Worm (Caenorhabditis elegans) whole organism, L1 larva: Measurements from ENCODE around the gene str-118.
A peak's percentile ranks its signal among the peaks of the same experiment; 100 is the strongest.

Experiments used
- C16A3.4 ChIP-seq: fragments of 150-350 bp; optimal IDR thresholded peaks from 2 replicates; lab custom pipeline; 2014; ENCODE audit warnings: missing biosample characterization, missing genetic modification characterization
- C34B4.2 ChIP-seq: sonication (generic microtip); optimal IDR thresholded peaks from 2 replicates; lab custom pipeline; 2017; ENCODE audit warnings: mild to moderate bottlenecking, missing genetic modification characterization, missing compliant biosample characterization
- F16B12.6 ChIP-seq: fragments of 150-350 bp; optimal IDR thresholded peaks from 2 replicates; lab custom pipeline; 2014; ENCODE audit warnings: missing biosample characterization, missing genetic modification characterization
- aha-1 ChIP-seq: fragments of 150-350 bp; optimal IDR thresholded peaks from 2 replicates; lab custom pipeline; 2014; ENCODE audit warnings: missing biosample characterization, missing genetic modification characterization
- alr-1 ChIP-seq: fragments of 200-800 bp; sonication (Bioruptor generic); optimal IDR thresholded peaks from 2 replicates; lab custom pipeline; 2018; ENCODE audit warnings: borderline replicate concordance, mild to moderate bottlenecking, missing genetic modification characterization, missing compliant biosample characterization
- aly-2 ChIP-seq: fragments of 150-350 bp; optimal IDR thresholded peaks from 2 replicates; lab custom pipeline; 2014; ENCODE audit warnings: missing biosample characterization, missing genetic modification characterization
- blmp-1 ChIP-seq: fragments of 150-350 bp; optimal IDR thresholded peaks from 2 replicates; lab custom pipeline; 2014; ENCODE audit warnings: missing biosample characterization, missing genetic modification characterization
- ceh-8 ChIP-seq: fragments of 200-800 bp; sonication (Bioruptor generic); optimal IDR thresholded peaks from 2 replicates; lab custom pipeline; 2018; ENCODE audit warnings: mild to moderate bottlenecking, missing genetic modification characterization, moderate library complexity, missing compliant biosample characterization
- ceh-82 ChIP-seq, 3 experiments: fragments of 150-350 bp in 1 of 3; sonication (generic microtip) in 2 of 3; optimal IDR thresholded peaks; 2 replicates each; lab custom pipeline; 2014 to 2017; ENCODE audit warnings: missing biosample characterization in 3 of 3, missing genetic modification characterization in 3 of 3
- ceh-90 ChIP-seq: sonication (generic microtip); optimal IDR thresholded peaks from 2 replicates; lab custom pipeline; 2016; ENCODE audit warnings: missing genetic modification characterization, missing compliant biosample characterization
- ces-1 ChIP-seq: fragments of 150-350 bp; optimal IDR thresholded peaks from 2 replicates; lab custom pipeline; 2014; ENCODE audit warnings: missing biosample characterization, missing genetic modification reagents, missing genetic modification characterization
- egl-13 ChIP-seq: sonication (generic microtip); optimal IDR thresholded peaks from 2 replicates; lab custom pipeline; 2016; ENCODE audit warnings: missing genotype, missing genetic modification reagents, missing genetic modification characterization, missing compliant biosample characterization
- elt-2 ChIP-seq: sonication (generic microtip); optimal IDR thresholded peaks from 2 replicates; lab custom pipeline; 2016; ENCODE audit warnings: missing genetic modification characterization, mild to moderate bottlenecking, inconsistent platforms, missing compliant biosample characterization, missing genetic modification reagents
- fkh-4 ChIP-seq: sonication (generic microtip); optimal IDR thresholded peaks from 2 replicates; lab custom pipeline; 2016; ENCODE audit warnings: missing compliant biosample characterization, missing genetic modification characterization, borderline replicate concordance
- fkh-8 ChIP-seq: sonication (generic microtip); optimal IDR thresholded peaks from 2 replicates; lab custom pipeline; 2016; ENCODE audit warnings: mild to moderate bottlenecking, missing genetic modification characterization, missing compliant biosample characterization
- hlh-4 ChIP-seq: sonication (generic microtip); optimal IDR thresholded peaks from 2 replicates; lab custom pipeline; 2016; ENCODE audit warnings: mild to moderate bottlenecking, missing genetic modification characterization, missing compliant biosample characterization
- isw-1 ChIP-seq: fragments of 200-800 bp; sonication (Bioruptor generic); IDR thresholded peaks from 2 replicates; pipeline ENCODE4 v1.3.6; 2022; ENCODE audit warnings: missing genetic modification characterization, missing compliant biosample characterization
- jun-1 ChIP-seq: fragments of 150-350 bp; optimal IDR thresholded peaks from 2 replicates; lab custom pipeline; 2014; ENCODE audit warnings: missing biosample characterization, missing genetic modification reagents, missing genetic modification characterization
- lin-13 ChIP-seq: fragments of 150-350 bp; optimal IDR thresholded peaks from 2 replicates; lab custom pipeline; 2014; ENCODE audit warnings: missing biosample characterization, missing genetic modification reagents, missing genetic modification characterization
- lin-14 ChIP-seq: fragments of 200-800 bp; sonication (Bioruptor generic); optimal IDR thresholded peaks from 2 replicates; lab custom pipeline; 2018; ENCODE audit warnings: mild to moderate bottlenecking, missing genetic modification characterization, moderate library complexity, missing compliant biosample characterization
- lin-15B ChIP-seq: fragments of 150-350 bp; sonication (generic microtip); optimal IDR thresholded peaks from 3 replicates; lab custom pipeline; 2014; ENCODE audit warnings: missing biosample characterization, missing genetic modification characterization
- lin-35 ChIP-seq, 2 experiments: fragments of 150-350 bp; optimal IDR thresholded peaks; 2 replicates each; lab custom pipeline; 2014; ENCODE audit warnings: missing biosample characterization in 2 of 2, missing genetic modification characterization in 2 of 2, missing genetic modification reagents in 2 of 2
- lin-39 ChIP-seq: fragments of 150-350 bp; optimal IDR thresholded peaks from 2 replicates; lab custom pipeline; 2014; ENCODE audit warnings: missing biosample characterization, missing genetic modification reagents, missing genetic modification characterization
- lir-3 ChIP-seq: sonication (generic microtip); optimal IDR thresholded peaks from 2 replicates; lab custom pipeline; 2016; ENCODE audit warnings: mild to moderate bottlenecking, missing genetic modification characterization, moderate library complexity, missing compliant biosample characterization; ENCODE audit not compliant: poor library complexity
- lsy-2 ChIP-seq, 2 experiments: fragments of 150-350 bp; optimal IDR thresholded peaks; 2 replicates each; lab custom pipeline; 2014; ENCODE audit warnings: missing biosample characterization in 2 of 2, missing genetic modification characterization in 2 of 2
- mab-9 ChIP-seq: fragments of 200-800 bp; sonication (Bioruptor generic); IDR thresholded peaks from 2 replicates; pipeline ENCODE4 v1.3.6; 2022; ENCODE audit warnings: missing genetic modification reagents, missing genetic modification characterization, missing compliant biosample characterization
- mdl-1 ChIP-seq, 2 experiments: fragments of 150-350 bp; optimal IDR thresholded peaks; 2 replicates each; lab custom pipeline; 2014 to 2017; ENCODE audit warnings: missing biosample characterization in 2 of 2, missing genetic modification characterization in 2 of 2, inconsistent platforms in 1 of 2
- mef-2 ChIP-seq: fragments of 150-350 bp; optimal IDR thresholded peaks from 2 replicates; lab custom pipeline; 2014; ENCODE audit warnings: missing biosample characterization, missing genetic modification characterization
- mep-1 ChIP-seq: fragments of 150-350 bp; optimal IDR thresholded peaks from 2 replicates; lab custom pipeline; 2014; ENCODE audit warnings: missing biosample characterization, missing genetic modification characterization
- nhr-12 ChIP-seq: sonication (generic microtip); optimal IDR thresholded peaks from 2 replicates; lab custom pipeline; 2017; ENCODE audit warnings: missing biosample characterization, missing genetic modification characterization
- nhr-20 ChIP-seq: sonication (generic microtip); optimal IDR thresholded peaks from 2 replicates; lab custom pipeline; 2016; ENCODE audit warnings: mild to moderate bottlenecking, missing genetic modification characterization, missing compliant biosample characterization
- nhr-237 ChIP-seq: fragments of 150-350 bp; optimal IDR thresholded peaks from 2 replicates; lab custom pipeline; 2014; ENCODE audit warnings: missing biosample characterization, missing genetic modification characterization
- nhr-28 ChIP-seq: fragments of 150-350 bp; optimal IDR thresholded peaks from 2 replicates; lab custom pipeline; 2014; ENCODE audit warnings: missing biosample characterization, missing genetic modification characterization
- nhr-47 ChIP-seq: sonication (generic microtip); optimal IDR thresholded peaks from 2 replicates; lab custom pipeline; 2016; ENCODE audit warnings: mild to moderate bottlenecking, missing genetic modification characterization, moderate library complexity, missing compliant biosample characterization
- nhr-76 ChIP-seq: sonication (generic microtip); optimal IDR thresholded peaks from 2 replicates; lab custom pipeline; 2017; ENCODE audit warnings: missing biosample characterization, missing genetic modification characterization
- nhr-77 ChIP-seq: fragments of 150-350 bp; optimal IDR thresholded peaks from 2 replicates; lab custom pipeline; 2014; ENCODE audit warnings: missing biosample characterization, missing genetic modification characterization
- nhr-84 ChIP-seq: sonication (generic microtip); optimal IDR thresholded peaks from 2 replicates; lab custom pipeline; 2017; ENCODE audit warnings: missing biosample characterization, missing genetic modification characterization
- nhr-85 ChIP-seq: sonication (generic microtip); peaks from one replicate; lab custom pipeline; 2016; ENCODE audit warnings: missing genetic modification characterization, inconsistent platforms, missing compliant biosample characterization
- nhr-90 ChIP-seq: sonication (generic microtip); optimal IDR thresholded peaks from 2 replicates; lab custom pipeline; 2016; ENCODE audit warnings: mild to moderate bottlenecking, missing genetic modification characterization, missing compliant biosample characterization; ENCODE audit not compliant: poor library complexity
- pag-3 ChIP-seq: sonication (generic microtip); optimal IDR thresholded peaks from 2 replicates; lab custom pipeline; 2017; ENCODE audit warnings: missing genetic modification characterization, mild to moderate bottlenecking, missing compliant biosample characterization, antibody characterized with exemption, borderline replicate concordance; ENCODE audit not compliant: insufficient read depth
- pqm-1 ChIP-seq: sonication (generic microtip); optimal IDR thresholded peaks from 3 replicates; lab custom pipeline; 2017; ENCODE audit warnings: missing biosample characterization, missing genetic modification characterization
- rnt-1 ChIP-seq: sonication (generic microtip); optimal IDR thresholded peaks from 2 replicates; lab custom pipeline; 2016; ENCODE audit warnings: mild to moderate bottlenecking, missing genetic modification characterization, moderate library complexity, missing compliant biosample characterization
- skn-1 ChIP-seq: fragments of 150-350 bp; optimal IDR thresholded peaks from 2 replicates; lab custom pipeline; 2014; ENCODE audit warnings: missing biosample characterization, missing genetic modification characterization
- snpc-4 ChIP-seq: fragments of 150-350 bp; optimal IDR thresholded peaks from 2 replicates; lab custom pipeline; 2014; ENCODE audit warnings: missing biosample characterization, missing genetic modification characterization
- snu-23 ChIP-seq: sonication (generic microtip); optimal IDR thresholded peaks from 2 replicates; lab custom pipeline; 2016; ENCODE audit warnings: missing genetic modification characterization, missing compliant biosample characterization
- sox-4 ChIP-seq: sonication (generic microtip); optimal IDR thresholded peaks from 2 replicates; lab custom pipeline; 2016; ENCODE audit warnings: missing genetic modification characterization, missing compliant biosample characterization
- sptf-1 ChIP-seq: fragments of 150-350 bp; optimal IDR thresholded peaks from 2 replicates; lab custom pipeline; 2014; ENCODE audit warnings: missing biosample characterization, missing genetic modification characterization
- sup-37 ChIP-seq: fragments of 200-800 bp; sonication (Bioruptor generic); optimal IDR thresholded peaks from 2 replicates; lab custom pipeline; 2018; ENCODE audit warnings: mild to moderate bottlenecking, missing genetic modification characterization, missing compliant biosample characterization
- swsn-7 ChIP-seq: sonication (generic microtip); optimal IDR thresholded peaks from 2 replicates; lab custom pipeline; 2016; ENCODE audit warnings: missing genetic modification characterization, missing compliant biosample characterization
- tbx-2 ChIP-seq: sonication (generic microtip); optimal IDR thresholded peaks from 2 replicates; lab custom pipeline; 2016; ENCODE audit warnings: missing genetic modification characterization, missing compliant biosample characterization
- tlp-1 ChIP-seq: fragments of 150-350 bp; optimal IDR thresholded peaks from 2 replicates; lab custom pipeline; 2014; ENCODE audit warnings: missing biosample characterization, missing genetic modification characterization
- unc-30 ChIP-seq: sonication (generic microtip); optimal IDR thresholded peaks from 2 replicates; lab custom pipeline; 2017; ENCODE audit warnings: missing biosample characterization, missing genetic modification characterization
- unc-62 ChIP-seq: fragments of 150-350 bp; optimal IDR thresholded peaks from 2 replicates; lab custom pipeline; 2014; ENCODE audit warnings: missing biosample characterization, missing genetic modification reagents, missing genetic modification characterization
- vab-15 ChIP-seq: sonication (generic microtip); optimal IDR thresholded peaks from 2 replicates; lab custom pipeline; 2017; ENCODE audit warnings: missing genotype, mild to moderate bottlenecking, missing genetic modification characterization, missing compliant biosample characterization
- ztf-4 ChIP-seq: fragments of 150-350 bp; optimal IDR thresholded peaks from 2 replicates; lab custom pipeline; 2014; ENCODE audit warnings: missing biosample characterization, missing genetic modification characterization

str-118 gene

ce11 chrV:10041484-10041883, 10.5 kb upstream of the str-118 start:
- TF ChIP-seq lsy-2 (tag; optimal IDR thresholded peaks at IDR 0.05; lab: Kevin White, UChicago): peak; percentile 33 to 54
- no peak for TF ChIP-seq rnt-1 (tag; lab: Kevin White, UChicago)
- TF ChIP-seq vab-15 (tag; lab: Kevin White, UChicago): no peak
- no peak for TF ChIP-seq elt-2 (tag; lab: Kevin White, UChicago)
- no peak for TF ChIP-seq mab-9
- no peak for TF ChIP-seq ceh-8 (GFP tag; lab: Kevin White, UChicago)
- TF ChIP-seq sptf-1: no peak
- TF ChIP-seq tbx-2: no peak
- TF ChIP-seq lin-15B (tag; lab: Kevin White, UChicago): no peak
- TF ChIP-seq sox-4 (tag; lab: Kevin White, UChicago): no peak
- no peak for TF ChIP-seq pag-3 (tag; lab: Kevin White, UChicago)
- TF ChIP-seq nhr-237 (tag; lab: Kevin White, UChicago): no peak
- TF ChIP-seq swsn-7 (tag; lab: Kevin White, UChicago): peak; percentile 22
- TF ChIP-seq C16A3.4 (tag; lab: Kevin White, UChicago): no peak
- TF ChIP-seq pqm-1 (tag; lab: Kevin White, UChicago): no peak
- TF ChIP-seq aly-2 (tag; lab: Kevin White, UChicago): no peak
- no peak for TF ChIP-seq nhr-85 (tag; lab: Kevin White, UChicago)
- no peak for TF ChIP-seq alr-1
- TF ChIP-seq ces-1: no peak
- TF ChIP-seq hlh-4: no peak
- peak; percentile 21 for TF ChIP-seq mep-1 (tag; lab: Kevin White, UChicago)
- TF ChIP-seq unc-30 (tag; lab: Kevin White, UChicago): no peak
- peak in 1 of 2 experiments; percentile 4 for TF ChIP-seq lin-35 (GFP tag; optimal IDR thresholded peaks at IDR 0.05; lab: Kevin White, UChicago)
- TF ChIP-seq snu-23 (GFP tag; lab: Kevin White, UChicago): peak; percentile 31
- no peak for TF ChIP-seq mef-2 (tag; lab: Kevin White, UChicago)
- no peak for TF ChIP-seq jun-1 (tag; lab: Kevin White, UChicago)
- TF ChIP-seq lin-14: peak; percentile 68
- no peak for TF ChIP-seq tlp-1 (tag; lab: Kevin White, UChicago)
- no peak for TF ChIP-seq ztf-4 (tag; lab: Kevin White, UChicago)
- TF ChIP-seq lin-39 (tag; lab: Kevin White, UChicago): no peak
- TF ChIP-seq lin-13 (GFP tag; lab: Kevin White, UChicago): no peak
- TF ChIP-seq blmp-1 (tag; lab: Kevin White, UChicago): peak; percentile 3
- no peak for TF ChIP-seq skn-1 (tag; lab: Kevin White, UChicago)
- no peak for TF ChIP-seq sup-37 (GFP tag; lab: Kevin White, UChicago)
- TF ChIP-seq snpc-4 (tag; lab: Kevin White, UChicago): no peak
- TF ChIP-seq aha-1 (tag; lab: Kevin White, UChicago): no peak
- TF ChIP-seq ceh-90 (tag; lab: Kevin White, UChicago): no peak
- TF ChIP-seq ceh-82 (tag; optimal IDR thresholded peaks at IDR 0.05; lab: Kevin White, UChicago): peak in 1 of 3 experiments; percentile 50
- peak; percentile 25 for TF ChIP-seq nhr-47 (tag; lab: Kevin White, UChicago)
- no peak for TF ChIP-seq unc-62 (GFP tag; lab: Kevin White, UChicago)
- TF ChIP-seq nhr-76 (tag; lab: Kevin White, UChicago): no peak
- no peak for TF ChIP-seq nhr-84 (tag; lab: Kevin White, UChicago)
- no peak for TF ChIP-seq fkh-4 (tag; lab: Kevin White, UChicago)
- no peak for TF ChIP-seq mdl-1 (tag; optimal IDR thresholded peaks at IDR 0.05; lab: Kevin White, UChicago)
- TF ChIP-seq fkh-8: peak; percentile 47
- no peak for TF ChIP-seq nhr-12 (tag; lab: Kevin White, UChicago)
- TF ChIP-seq F16B12.6 (tag; lab: Kevin White, UChicago): no peak
- TF ChIP-seq nhr-20 (tag; lab: Kevin White, UChicago): peak; percentile 3
- no peak for TF ChIP-seq nhr-28 (tag; lab: Kevin White, UChicago)
- no peak for TF ChIP-seq nhr-77 (tag; lab: Kevin White, UChicago)
- TF ChIP-seq C34B4.2 (tag; lab: Kevin White, UChicago): no peak
- TF ChIP-seq egl-13 (tag; lab: Kevin White, UChicago): no peak
- no peak for TF ChIP-seq nhr-90 (tag; lab: Kevin White, UChicago)
- peak; percentile 8; the same call in 1 of the 2 replicates for TF ChIP-seq isw-1 (GFP tag; lab: Robert Waterston, UW)
- no peak for TF ChIP-seq lir-3
